Worm (Caenorhabditis elegans) whole organism, young adult: Measurements from ENCODE around the gene str-196.

Source experiments
- F22D6.2 ChIP-seq: sonication (generic microtip); optimal IDR thresholded peaks from 2 replicates; lab custom pipeline; 2016; ENCODE audit warnings: mild to moderate bottlenecking, missing genetic modification characterization, missing compliant biosample characterization
- F49E8.2 ChIP-seq: sonication (generic microtip); optimal IDR thresholded peaks from 3 replicates; lab custom pipeline; 2017; ENCODE audit warnings: missing genetic modification characterization, mild to moderate bottlenecking, missing compliant biosample characterization, antibody characterized with exemption, moderate library complexity; ENCODE audit not compliant: insufficient read depth
- T26A5.8 ChIP-seq: sonication (generic microtip); optimal IDR thresholded peaks from 2 replicates; lab custom pipeline; 2016; ENCODE audit warnings: missing genetic modification characterization, missing compliant biosample characterization
- Y53F4B.3 ChIP-seq: fragments of 200-800 bp; sonication (Bioruptor generic); IDR thresholded peaks from 2 replicates; pipeline ENCODE4 v1.3.6; 2022; ENCODE audit warnings: missing genetic modification reagents, missing genetic modification characterization, missing compliant biosample characterization
- Y56A3A.18 ChIP-seq: fragments of 200-800 bp; sonication (Bioruptor generic); IDR thresholded peaks from 2 replicates; pipeline ENCODE4 v1.3.6; 2022; ENCODE audit warnings: missing genetic modification reagents, missing genetic modification characterization, missing compliant biosample characterization
- aptf-3 ChIP-seq: fragments of 200-800 bp; sonication (Bioruptor generic); IDR thresholded peaks from 2 replicates; pipeline ENCODE4 v1.3.6; 2022; ENCODE audit warnings: missing genetic modification characterization, missing compliant biosample characterization
- athp-1 ChIP-seq: sonication (generic microtip); optimal IDR thresholded peaks from 2 replicates; lab custom pipeline; 2017; ENCODE audit warnings: mild to moderate bottlenecking, missing genetic modification characterization, missing compliant biosample characterization
- attf-5 ChIP-seq: fragments of 200-800 bp; sonication (Bioruptor generic); optimal IDR thresholded peaks from 2 replicates; lab custom pipeline; 2018; ENCODE audit warnings: mild to moderate bottlenecking, missing genetic modification characterization, missing compliant biosample characterization
- cebp-1 ChIP-seq, 2 experiments: fragments of 200-800 bp in 1 of 2; sonication (Bioruptor generic) in 1 of 2; sonication (generic microtip) in 1 of 2; IDR thresholded peaks in 1 of 2; optimal IDR thresholded peaks in 1 of 2; 2 replicates each; pipeline versions ENCODE4 v1.3.6 to Lab custom; 2017 to 2022; ENCODE audit warnings: missing compliant biosample characterization in 2 of 2, missing genetic modification characterization in 2 of 2, mild to moderate bottlenecking in 1 of 2, missing genetic modification reagents in 1 of 2, moderate library complexity in 1 of 2
- cebp-2 ChIP-seq: fragments of 200-800 bp; sonication (Bioruptor generic); IDR thresholded peaks from 2 replicates; pipeline ENCODE4 v1.3.6; 2022; ENCODE audit warnings: missing genetic modification characterization, missing compliant biosample characterization
- ceh-100 ChIP-seq: fragments of 200-800 bp; sonication (Bioruptor generic); IDR thresholded peaks from 2 replicates; pipeline ENCODE4 v1.3.6; 2022; ENCODE audit warnings: missing genetic modification reagents, missing genetic modification characterization, missing compliant biosample characterization
- ceh-27 ChIP-seq: fragments of 200-800 bp; sonication (Bioruptor generic); optimal IDR thresholded peaks from 2 replicates; lab custom pipeline; 2018; ENCODE audit warnings: mild to moderate bottlenecking, missing genetic modification characterization, moderate library complexity, missing compliant biosample characterization
- chd-7 ChIP-seq: sonication (generic microtip); optimal IDR thresholded peaks from 2 replicates; lab custom pipeline; 2016; ENCODE audit warnings: mild to moderate bottlenecking, missing genetic modification characterization, moderate library complexity, missing compliant biosample characterization
- dox-1 ChIP-seq: fragments of 200-800 bp; sonication (Bioruptor generic); IDR thresholded peaks from 2 replicates; pipeline ENCODE4 v1.3.6; 2022; ENCODE audit warnings: missing genetic modification reagents, missing genetic modification characterization, missing compliant biosample characterization
- dpff-1 ChIP-seq: sonication (generic microtip); optimal IDR thresholded peaks from 2 replicates; lab custom pipeline; 2017; ENCODE audit warnings: mild to moderate bottlenecking, missing genetic modification characterization, missing compliant biosample characterization
- gei-17 ChIP-seq: fragments of 200-800 bp; sonication (Bioruptor generic); optimal IDR thresholded peaks from 2 replicates; lab custom pipeline; 2018; ENCODE audit warnings: mild to moderate bottlenecking, missing genetic modification characterization, missing compliant biosample characterization
- hlh-12 ChIP-seq: sonication (generic microtip); optimal IDR thresholded peaks from 2 replicates; lab custom pipeline; 2016; ENCODE audit warnings: missing genetic modification characterization, missing compliant biosample characterization
- hsf-1 ChIP-seq: fragments of 200-800 bp; sonication (Bioruptor generic); IDR thresholded peaks from 2 replicates; pipeline ENCODE4 v1.3.6; 2022; ENCODE audit warnings: missing genetic modification reagents, missing genetic modification characterization, missing compliant biosample characterization
- lin-40 ChIP-seq: sonication (generic microtip); optimal IDR thresholded peaks from 2 replicates; lab custom pipeline; 2016; ENCODE audit warnings: missing genetic modification characterization, mild to moderate bottlenecking, missing compliant biosample characterization, missing genotype, missing genetic modification reagents
- lir-1 ChIP-seq: fragments of 200-800 bp; sonication (Bioruptor generic); conservative IDR thresholded peaks from 2 replicates; pipeline ENCODE4 v1.3.6; 2022; ENCODE audit warnings: missing genetic modification reagents, missing genetic modification characterization, missing compliant biosample characterization
- madf-3 ChIP-seq: fragments of 200-800 bp; sonication (Bioruptor generic); IDR thresholded peaks from 2 replicates; pipeline ENCODE4 v1.3.6; 2022; ENCODE audit warnings: missing genetic modification reagents, missing genetic modification characterization, missing compliant biosample characterization
- mel-28 ChIP-seq: sonication (generic microtip); optimal IDR thresholded peaks from 2 replicates; lab custom pipeline; 2016; ENCODE audit warnings: borderline replicate concordance, mild to moderate bottlenecking, missing genetic modification characterization, missing compliant biosample characterization
- nfya-1 ChIP-seq: sonication (generic microtip); optimal IDR thresholded peaks from 2 replicates; lab custom pipeline; 2017; ENCODE audit warnings: antibody characterized with exemption, missing compliant biosample characterization, missing genetic modification characterization, borderline replicate concordance; ENCODE audit not compliant: insufficient read depth
- nhr-80 ChIP-seq: sonication (generic microtip); optimal IDR thresholded peaks from 2 replicates; lab custom pipeline; 2016; ENCODE audit warnings: missing genetic modification characterization, missing compliant biosample characterization
- rec-8 ChIP-seq, 2 experiments: sonication (generic microtip); optimal IDR thresholded peaks; 2 replicates each; lab custom pipeline; 2016; ENCODE audit warnings: mild to moderate bottlenecking in 2 of 2, missing genetic modification characterization in 2 of 2, missing genetic modification reagents in 2 of 2, missing genotype in 2 of 2, missing biosample characterization in 1 of 2, missing compliant biosample characterization in 1 of 2, moderate library complexity in 1 of 2
- rpc-1 ChIP-seq, 2 experiments: fragments of 150-350 bp in 1 of 2; sonication (generic microtip) in 1 of 2; optimal IDR thresholded peaks; 2 replicates each; lab custom pipeline; 2014 to 2018; ENCODE audit warnings: missing biosample characterization in 1 of 2, missing genetic modification characterization in 1 of 2, missing genetic modification reagents in 1 of 2, missing genotype in 1 of 2
- snpc-4 ChIP-seq, 5 experiments: fragments of 150-350 bp in 1 of 5; sonication (generic microtip) in 4 of 5; optimal IDR thresholded peaks; 2 replicates each; lab custom pipeline; 2014 to 2018; ENCODE audit warnings: missing genetic modification characterization in 5 of 5, missing biosample characterization in 3 of 5, antibody characterized with exemption in 2 of 5, mild to moderate bottlenecking in 2 of 5, missing compliant biosample characterization in 2 of 5, missing genotype in 2 of 5, moderate library complexity in 2 of 5, missing genetic modification reagents in 1 of 5
- tbx-9 ChIP-seq: sonication (generic microtip); optimal IDR thresholded peaks from 2 replicates; lab custom pipeline; 2016; ENCODE audit warnings: borderline replicate concordance, missing genetic modification characterization, inconsistent platforms, missing compliant biosample characterization
- zfh-2 ChIP-seq: fragments of 200-800 bp; sonication (Bioruptor generic); conservative IDR thresholded peaks from 2 replicates; pipeline ENCODE4 v1.3.6; 2022; ENCODE audit warnings: missing genetic modification reagents, missing genetic modification characterization, missing compliant biosample characterization
- zim-3 ChIP-seq: sonication (generic microtip); optimal IDR thresholded peaks from 2 replicates; lab custom pipeline; 2017; ENCODE audit warnings: mild to moderate bottlenecking, missing genetic modification characterization, moderate library complexity, missing compliant biosample characterization
- ztf-22 ChIP-seq: fragments of 200-800 bp; sonication (Bioruptor generic); optimal IDR thresholded peaks from 2 replicates; lab custom pipeline; 2018; ENCODE audit warnings: mild to moderate bottlenecking, missing genetic modification characterization, moderate library complexity, missing compliant biosample characterization
- ztf-6 ChIP-seq: fragments of 200-800 bp; sonication (Bioruptor generic); IDR thresholded peaks from 2 replicates; pipeline ENCODE4 v1.3.6; 2022; ENCODE audit warnings: missing genetic modification reagents, missing genetic modification characterization, missing compliant biosample characterization

str-196 gene

DNA sequence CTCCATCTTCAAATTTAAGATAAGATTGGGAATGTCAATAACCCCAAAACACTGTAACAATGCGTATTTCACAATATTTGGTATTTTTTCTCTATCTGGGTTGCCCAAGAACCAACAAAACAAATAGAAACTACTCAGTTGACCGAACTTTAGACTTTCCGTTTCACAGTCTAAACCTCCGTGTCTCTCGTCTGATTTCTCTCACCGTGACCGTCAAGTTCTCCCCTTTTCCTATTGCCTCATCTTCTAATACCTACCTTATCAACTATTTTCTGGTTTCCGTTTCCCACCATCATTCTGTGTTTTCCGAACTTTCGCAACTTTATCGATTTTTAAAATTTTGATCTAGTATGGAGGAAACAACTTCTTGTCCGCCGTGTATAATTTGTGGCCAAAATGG, 2.8 kb downstream of the str-196 start, which contains the start of gene nhr-131:
Gene nhr-131 (plus strand): TSS at position 87 of the 400 bp plus-strand sequence.
- TF ChIP-seq madf-3 (GFP tag; lab: Robert Waterston, UW) = no peak
- peak; percentile 54 for TF ChIP-seq attf-5 (GFP tag; lab: Kevin White, UChicago)
- peak; percentile 41 for TF ChIP-seq dox-1
- peak; percentile 20 for TF ChIP-seq lin-40 (tag; lab: Kevin White, UChicago)
- no peak for TF ChIP-seq dpff-1 (tag; lab: Kevin White, UChicago)
- TF ChIP-seq cebp-1 (GFP tag; IDR thresholded peaks at IDR 0.05; lab: Robert Waterston, UW) = peak; percentile 73
- peak; percentile 89 for TF ChIP-seq cebp-1 (tag; optimal IDR thresholded peaks at IDR 0.05; lab: Kevin White, UChicago)
- peak; percentile 77 for TF ChIP-seq nhr-80

DNA sequence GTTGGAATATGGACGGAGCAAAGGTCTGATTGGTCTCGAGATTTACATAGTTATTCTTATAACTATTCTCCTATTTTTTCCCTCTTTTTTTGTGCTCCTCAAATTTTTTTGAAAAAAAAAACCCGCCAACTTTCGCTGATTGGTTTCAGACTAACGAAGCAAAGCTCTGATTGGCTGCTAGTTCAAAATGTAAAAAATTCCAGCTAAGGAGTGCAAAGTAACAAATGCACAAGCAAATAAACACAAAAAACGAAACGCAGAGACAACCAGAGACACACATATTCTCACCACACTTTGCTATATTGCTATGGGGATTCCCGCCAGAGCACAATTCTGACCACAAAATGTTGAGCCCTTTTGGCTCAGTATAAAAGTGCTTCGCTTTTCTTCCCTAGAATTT, 5.9 kb downstream of the str-196 start, which contains the start of gene T01G6.1:
Gene T01G6.1 (plus strand): TSS at position 301 of the 400 bp plus-strand sequence.
- no peak for TF ChIP-seq F22D6.2 (tag; lab: Kevin White, UChicago)
- no peak for TF ChIP-seq gei-17 (GFP tag; lab: Kevin White, UChicago)
- TF ChIP-seq ceh-27 (GFP tag; lab: Kevin White, UChicago) = no peak
- TF ChIP-seq aptf-3 = no peak
- TF ChIP-seq T26A5.8 (tag; lab: Kevin White, UChicago) = no peak
- no peak for TF ChIP-seq F49E8.2
- no peak for TF ChIP-seq nfya-1
- TF ChIP-seq ztf-6 (GFP tag; lab: Robert Waterston, UW) = no peak
- TF ChIP-seq Y53F4B.3 = no peak
- no peak for TF ChIP-seq rec-8 (tag; optimal IDR thresholded peaks at IDR 0.05; lab: Kevin White, UChicago)
- TF ChIP-seq chd-7 (tag; lab: Kevin White, UChicago) = no peak
- no peak for TF ChIP-seq rpc-1 (optimal IDR thresholded peaks at IDR 0.05; lab: Kevin White, UChicago)
- no peak for TF ChIP-seq rpc-1 (tag; optimal IDR thresholded peaks at IDR 0.05; lab: Kevin White, UChicago)
- TF ChIP-seq ceh-100 = no peak
- TF ChIP-seq hlh-12 = no peak
- no peak for TF ChIP-seq athp-1
- no peak for TF ChIP-seq cebp-2 (GFP tag; lab: Robert Waterston, UW)
- TF ChIP-seq tbx-9 (tag; lab: Kevin White, UChicago) = no peak
- no peak for TF ChIP-seq ztf-22 (GFP tag; lab: Kevin White, UChicago)

DNA sequence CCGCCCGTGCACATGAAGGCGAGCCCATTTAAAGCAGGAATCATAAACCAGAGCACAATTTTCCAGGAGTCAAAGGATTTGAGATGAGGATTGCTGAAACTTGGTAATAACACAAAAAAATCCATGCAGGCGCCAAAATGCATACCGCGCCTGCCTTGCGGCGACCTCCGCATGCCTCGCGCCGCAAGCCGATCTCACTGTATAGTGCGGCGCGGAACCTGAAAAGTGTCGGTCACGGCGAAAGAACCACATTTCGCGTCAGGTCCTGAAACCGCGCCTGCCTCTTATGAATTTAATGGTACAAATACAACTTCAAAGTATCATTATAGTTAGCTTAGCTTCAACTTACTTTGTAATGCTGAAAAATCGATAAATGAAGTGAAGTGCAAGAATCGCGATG, 9.0 kb downstream of the str-196 start:
- TF ChIP-seq zfh-2 (GFP tag; lab: Robert Waterston, UW) = peak; percentile 73
- TF ChIP-seq Y56A3A.18 (GFP tag; lab: Robert Waterston, UW) = no peak
- TF ChIP-seq snpc-4 (GFP tag; optimal IDR thresholded peaks at IDR 0.05; lab: Kevin White, UChicago) = no peak
- TF ChIP-seq snpc-4 (tag; optimal IDR thresholded peaks at IDR 0.05; lab: Kevin White, UChicago) = peak in 1 of 4 experiments; percentile 1

DNA sequence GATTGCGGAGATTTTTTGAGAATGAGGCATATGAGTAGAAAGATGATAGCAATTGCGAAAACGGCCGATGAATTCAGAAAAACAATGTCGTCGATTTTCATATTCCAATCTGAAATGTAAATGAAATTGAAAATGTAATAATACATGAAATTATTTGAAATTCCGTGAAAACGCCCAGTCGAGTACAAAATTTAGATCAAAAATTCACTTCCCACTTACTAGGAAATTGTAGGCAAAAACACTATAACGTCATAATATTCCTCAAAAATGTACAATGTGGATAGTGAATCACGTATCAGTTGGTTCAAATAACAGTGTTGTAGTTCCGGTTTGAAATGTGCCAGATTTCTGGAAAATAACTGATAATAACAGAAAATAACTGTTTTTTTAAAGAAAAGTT, 9.7 kb downstream of the str-196 start, which contains the start of gene str-256:
Gene str-256 (minus strand): TSS at position 101 of the 400 bp plus-strand sequence.
- TF ChIP-seq mel-28 (tag; lab: Kevin White, UChicago) (no peak), hsf-1 (no peak), lir-1 (GFP tag; lab: Robert Waterston, UW) (no peak), rpc-1 (optimal IDR thresholded peaks at IDR 0.05; lab: Kevin White, UChicago) (no peak), rpc-1 (tag; optimal IDR thresholded peaks at IDR 0.05; lab: Kevin White, UChicago) (no peak), F22D6.2 (tag; lab: Kevin White, UChicago) (no peak), zim-3 (no peak)
